Worm (Caenorhabditis elegans) whole organism, L4/young adult: ENCODE results near the gene F43G6.7.

Experiments
- W03F9.2 ChIP-seq: fragments of 150-350 bp; optimal IDR thresholded peaks from 2 replicates; lab custom pipeline; 2014; ENCODE audit warnings: missing biosample characterization, missing genetic modification characterization
- dao-5 ChIP-seq: sonication (generic microtip); optimal IDR thresholded peaks from 2 replicates; lab custom pipeline; 2016; ENCODE audit warnings: missing genotype, missing genetic modification characterization, moderate library complexity, missing compliant biosample characterization
- him-1 ChIP-seq: sonication (generic microtip); optimal IDR thresholded peaks from 2 replicates; lab custom pipeline; 2016; ENCODE audit warnings: missing genotype, missing genetic modification reagents, missing genetic modification characterization, missing compliant biosample characterization

The F43G6.7 gene

DNA sequence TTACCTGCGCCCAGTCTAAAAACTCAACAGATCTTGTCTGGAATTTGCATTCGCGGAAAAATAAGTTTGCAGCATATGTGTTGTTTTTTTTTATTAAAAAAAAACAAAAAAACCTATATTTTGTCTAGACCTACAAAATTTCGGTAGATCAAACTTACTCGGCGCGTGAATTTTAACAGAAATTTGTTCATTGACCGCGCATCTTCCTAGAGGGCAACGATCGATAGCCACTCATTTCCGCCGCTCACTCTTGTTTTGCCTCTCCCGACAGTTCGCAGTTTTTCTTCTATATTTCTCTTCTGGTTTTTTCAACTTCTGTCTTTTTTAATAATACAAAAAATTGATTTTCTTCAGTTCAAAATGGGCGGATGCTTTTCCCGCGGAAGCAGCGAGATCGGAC, at the start of gene F43G6.7:
TSS of gene F43G6.7 (plus strand) at position 355 of the 400 bp plus-strand sequence.
- TF ChIP-seq W03F9.2 (tag; lab: Kevin White, UChicago): no peak
- TF ChIP-seq dao-5 (tag; lab: Kevin White, UChicago): no peak
- TF ChIP-seq him-1 (tag; lab: Kevin White, UChicago): no peak

DNA sequence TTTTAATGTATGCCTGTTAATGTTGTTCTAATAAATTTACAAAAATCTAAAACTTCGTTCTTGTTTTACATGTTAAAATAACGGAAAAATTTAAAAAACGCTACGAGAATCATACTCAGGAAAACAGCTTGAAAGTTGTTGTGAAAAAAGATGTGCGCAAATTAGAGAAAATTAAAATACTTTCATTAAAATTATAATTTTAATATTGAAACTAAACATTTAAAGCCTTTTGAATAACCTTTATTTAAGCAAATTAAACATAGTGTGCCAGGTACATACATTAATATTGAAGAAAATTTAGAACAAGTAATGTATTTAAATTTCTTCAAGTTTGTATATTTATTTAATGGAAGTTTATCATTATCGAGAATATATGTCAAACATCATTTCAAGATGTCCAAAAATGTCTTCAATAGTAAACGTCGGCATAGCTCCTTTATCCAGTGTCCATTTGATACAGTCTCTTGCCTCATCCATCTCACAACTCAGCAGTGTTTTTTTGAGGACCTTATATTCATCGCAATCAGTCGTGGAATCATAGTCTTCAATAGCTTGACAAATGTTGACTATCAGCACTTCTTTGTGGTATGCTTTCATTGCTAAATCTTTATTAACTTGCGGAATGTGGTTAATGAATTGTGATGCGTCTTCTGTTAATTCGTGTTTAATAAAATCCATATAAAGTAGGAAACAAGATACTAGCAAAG, 48.6 kb upstream of the F43G6.7 start:
- TF ChIP-seq W03F9.2 (tag; lab: Kevin White, UChicago) (peak; percentile 92), him-1 (tag; lab: Kevin White, UChicago) (no peak)

DNA sequence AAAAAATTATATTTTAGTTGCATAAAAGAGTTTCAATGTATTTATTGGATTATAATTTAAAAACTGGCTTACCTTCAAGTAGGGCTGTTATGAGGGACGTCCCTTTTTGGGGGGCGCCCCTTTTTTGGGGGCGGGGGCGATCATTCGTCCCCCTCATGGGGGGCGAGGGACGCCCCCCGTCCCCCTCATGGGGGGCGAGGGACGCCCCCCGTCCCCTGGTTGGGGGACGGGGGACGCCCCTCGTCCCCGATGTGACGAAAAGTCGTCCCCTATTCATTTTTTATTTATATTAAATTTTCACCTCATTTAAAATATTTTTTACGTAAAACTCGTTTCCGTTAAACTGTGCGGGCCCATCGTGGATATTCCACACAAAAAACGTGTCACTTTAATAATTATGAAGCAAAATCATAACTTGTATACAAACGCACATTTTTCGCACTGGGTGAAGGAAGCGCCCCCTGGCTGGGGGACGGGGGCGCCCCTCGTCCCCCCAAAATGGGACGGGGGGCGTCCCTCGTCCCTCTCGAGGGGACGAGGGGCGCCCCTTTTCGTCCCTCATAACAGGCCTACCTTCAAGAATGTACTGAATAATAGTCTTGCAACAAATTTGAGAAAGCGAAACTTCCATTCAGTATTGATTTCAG, 45.0 kb upstream of the F43G6.7 start:
- TF ChIP-seq him-1 (tag; lab: Kevin White, UChicago) (no peak), dao-5 (tag; lab: Kevin White, UChicago) (no peak), W03F9.2 (tag; lab: Kevin White, UChicago) (no peak)

DNA sequence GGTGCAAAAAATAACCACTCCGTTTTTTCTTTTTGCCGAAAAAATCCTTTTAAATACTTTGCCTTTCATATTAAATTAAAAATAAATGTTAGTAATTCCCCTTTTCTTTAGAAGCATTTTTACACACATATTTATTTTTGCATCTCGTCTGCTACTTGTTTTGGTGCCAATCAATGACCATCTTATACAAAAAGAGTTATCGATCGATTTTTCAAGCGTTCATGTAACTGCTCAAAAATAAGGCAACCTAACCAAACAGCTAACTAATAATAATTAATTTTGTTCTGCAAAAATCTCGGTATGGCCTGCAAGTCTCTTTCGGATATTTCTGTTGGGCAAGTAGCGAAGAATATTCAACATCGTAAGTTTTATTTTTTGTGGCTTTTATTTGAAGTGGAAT, 44.1 kb upstream of the F43G6.7 start, which contains the start of gene F44E5.2:
TSS of gene F44E5.2 (plus strand) at position 301 of the 400 bp plus-strand sequence.
- no peak for TF ChIP-seq him-1 (tag; lab: Kevin White, UChicago)
- no peak for TF ChIP-seq dao-5 (tag; lab: Kevin White, UChicago)
- TF ChIP-seq W03F9.2 (tag; lab: Kevin White, UChicago): no peak

ce11 chrII:11772364-11772763, 38.2 kb upstream of the F43G6.7 start, which contains the start of gene F44E5.15:
Gene F44E5.15 (plus strand): TSS chrII:11772664.
- TF ChIP-seq W03F9.2 (tag; lab: Kevin White, UChicago): no peak
- TF ChIP-seq him-1 (tag; lab: Kevin White, UChicago): no peak
- no peak for TF ChIP-seq dao-5 (tag; lab: Kevin White, UChicago)

- TF ChIP-seq him-1 (tag; lab: Kevin White, UChicago) (no peak), dao-5 (tag; lab: Kevin White, UChicago) (no peak), W03F9.2 (tag; lab: Kevin White, UChicago) (no peak)
Measured at ce11 chrII:11774218-11774617, 36.4 kb upstream of the F43G6.7 start, which contains the start of gene F44E5.1. Gene F44E5.1 (minus strand): TSS chrII:11774559.

DNA sequence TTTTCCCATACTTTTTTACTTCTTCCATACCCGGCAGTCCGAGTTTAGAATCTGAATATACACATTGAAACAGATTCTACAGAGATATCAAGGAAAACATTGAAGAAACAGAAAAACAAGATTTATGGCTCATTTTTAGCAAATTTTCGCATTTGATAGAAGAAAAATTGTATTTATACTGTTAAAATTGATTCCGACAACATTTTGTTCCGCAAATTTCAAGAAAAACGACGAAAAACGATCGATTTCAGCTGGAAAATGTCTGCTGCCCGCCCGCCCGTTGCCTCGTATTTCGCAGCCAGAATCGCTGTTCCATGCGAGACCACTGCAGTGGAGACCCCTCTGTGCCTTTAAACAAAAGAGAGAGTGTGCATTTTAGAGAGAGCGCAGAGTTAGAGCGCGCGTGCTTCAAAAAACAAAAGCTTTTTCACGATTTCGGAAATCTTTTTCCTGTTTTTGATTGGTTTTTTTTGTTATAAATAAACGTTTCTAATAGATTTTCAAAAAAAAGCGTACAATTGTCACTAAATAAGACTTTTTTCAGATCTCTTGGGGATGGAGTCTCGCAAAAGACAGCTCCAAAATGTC, 32.6 kb upstream of the F43G6.7 start, which contains the start of the genes patr-1 and dna-2:
TSS of gene patr-1 (minus strand) at position 51 of the 588 bp plus-strand sequence.
TSS of gene dna-2 (plus strand) at position 538 of the 588 bp plus-strand sequence.
- TF ChIP-seq dao-5 (tag; lab: Kevin White, UChicago) (no peak), W03F9.2 (tag; lab: Kevin White, UChicago) (no peak), him-1 (tag; lab: Kevin White, UChicago) (no peak)

DNA sequence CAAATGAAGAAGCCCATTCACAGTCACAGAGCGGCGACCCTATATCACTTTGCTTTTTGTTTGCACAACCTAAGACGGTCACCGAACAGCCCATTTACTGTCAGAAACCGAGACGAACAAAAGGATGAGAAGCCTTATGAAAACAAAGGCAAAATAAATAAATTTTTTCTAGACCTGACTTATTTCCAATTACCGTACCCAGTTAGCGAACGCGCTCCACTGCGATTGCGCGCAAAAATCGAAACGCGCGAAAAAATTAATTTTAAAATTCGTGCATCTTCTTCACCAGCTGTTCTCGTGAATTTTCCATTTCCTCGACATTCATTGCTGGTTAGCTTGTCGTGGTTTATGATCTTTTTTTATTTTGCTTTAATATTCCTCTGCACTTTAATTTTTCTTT, 28.1 kb upstream of the F43G6.7 start, which contains the start of gene F43G6.16:
TSS of gene F43G6.16 (minus strand) at position 141 of the 400 bp plus-strand sequence.
- TF ChIP-seq W03F9.2 (tag; lab: Kevin White, UChicago) (no peak), dao-5 (tag; lab: Kevin White, UChicago) (no peak), him-1 (tag; lab: Kevin White, UChicago) (no peak)

- no peak for TF ChIP-seq him-1 (tag; lab: Kevin White, UChicago)
- TF ChIP-seq W03F9.2 (tag; lab: Kevin White, UChicago): no peak
- no peak for TF ChIP-seq dao-5 (tag; lab: Kevin White, UChicago)
Measured at ce11 chrII:11788025-11788424, 22.6 kb upstream of the F43G6.7 start.

ce11 chrII:11790458-11790857, 20.1 kb upstream of the F43G6.7 start, which contains the start of gene F43G6.4:
Gene F43G6.4 (plus strand): TSS chrII:11790758.
- TF ChIP-seq dao-5 (tag; lab: Kevin White, UChicago) (no peak), him-1 (tag; lab: Kevin White, UChicago) (no peak), W03F9.2 (tag; lab: Kevin White, UChicago) (no peak)

DNA sequence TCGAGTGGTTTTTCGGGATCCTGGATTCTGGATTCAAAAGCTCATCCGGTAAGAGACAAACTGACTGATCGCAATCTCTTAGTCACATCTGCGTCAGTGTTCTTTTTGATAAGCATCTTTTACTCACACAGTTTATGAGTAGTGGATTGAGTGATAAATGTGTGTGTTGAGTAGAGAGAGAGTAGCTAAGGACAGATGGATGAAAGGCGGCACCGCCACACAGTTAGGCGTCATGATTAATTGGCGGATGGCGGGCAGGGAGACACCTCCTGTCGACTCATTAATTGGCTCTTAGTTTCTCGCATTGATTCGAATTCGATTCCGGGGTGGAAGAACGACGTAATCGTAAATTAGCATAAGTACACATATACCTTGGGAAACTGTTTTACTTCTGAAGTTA, 16.2 kb upstream of the F43G6.7 start:
- TF ChIP-seq dao-5 (tag; lab: Kevin White, UChicago): no peak
- no peak for TF ChIP-seq W03F9.2 (tag; lab: Kevin White, UChicago)
- TF ChIP-seq him-1 (tag; lab: Kevin White, UChicago): no peak

ce11 chrII:11797194-11797593, 13.4 kb upstream of the F43G6.7 start:
- TF ChIP-seq W03F9.2 (tag; lab: Kevin White, UChicago) (no peak), him-1 (tag; lab: Kevin White, UChicago) (no peak), dao-5 (tag; lab: Kevin White, UChicago) (no peak)

DNA sequence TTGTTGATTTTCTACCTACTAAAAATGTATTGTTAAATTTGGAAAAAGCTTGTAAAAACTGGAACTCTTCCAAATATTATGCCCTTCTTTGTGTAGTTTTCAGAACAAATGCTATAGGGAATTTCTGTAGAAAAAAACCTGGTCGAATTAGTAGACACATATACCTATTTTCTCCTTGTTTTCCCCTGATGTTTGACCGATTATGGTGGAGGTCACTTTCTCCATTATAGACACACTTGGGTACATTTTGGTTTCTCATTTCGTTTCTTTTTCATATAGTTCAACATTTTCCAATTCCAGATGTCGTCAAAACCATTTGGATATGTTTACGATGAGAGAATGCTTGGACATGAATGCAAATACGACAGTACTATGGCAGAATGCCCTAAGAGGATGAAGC, 11.9 kb upstream of the F43G6.7 start, which contains the start of gene hda-5:
TSS of gene hda-5 (plus strand) at position 301 of the 400 bp plus-strand sequence.
- TF ChIP-seq W03F9.2 (tag; lab: Kevin White, UChicago): no peak
- TF ChIP-seq him-1 (tag; lab: Kevin White, UChicago): no peak
- TF ChIP-seq dao-5 (tag; lab: Kevin White, UChicago): no peak
